Worm (Caenorhabditis elegans): ENCODE measurements around the gene gst-44.

DNA sequence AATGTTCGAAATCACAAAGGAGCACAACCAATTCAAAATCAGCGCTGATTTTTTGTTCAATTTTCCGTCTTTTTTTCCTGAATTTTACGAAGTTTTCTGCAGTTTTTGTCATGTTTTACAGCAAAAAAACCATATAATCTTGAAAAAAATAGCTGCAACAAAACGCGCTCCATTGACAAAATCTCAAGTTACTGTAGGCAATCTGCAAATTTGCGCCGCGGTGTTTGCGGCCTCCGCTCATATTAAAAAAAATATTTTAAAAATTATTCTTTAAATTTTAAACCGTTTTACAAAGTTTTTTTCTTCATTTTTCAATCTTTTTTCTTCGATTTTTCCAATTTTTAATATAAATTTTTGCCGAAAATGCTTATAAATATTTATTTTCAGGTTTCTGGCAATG lies 14.7 kb downstream of the gst-44 start:
- no peak for TF ChIP-seq him-1 (tag; optimal IDR thresholded peaks at IDR 0.05)
- TF ChIP-seq dao-5 (tag; optimal IDR thresholded peaks at IDR 0.05) = no peak
- no peak for TF ChIP-seq W03F9.2 (tag; optimal IDR thresholded peaks at IDR 0.05)

Data from whole organism, L4/young adult.